Fruit fly (Drosophila melanogaster): ENCODE results near the gene CtsL4.

CtsL4 gene

dm6 chr2L:10366525-10366924 is 10.1 kb upstream of the CtsL4 start, which contains the start of gene CG5056 (continued):
- no peak for TF ChIP-seq Gsc (GFP tag; IDR thresholded peaks at IDR 0.05)
- no peak for TF ChIP-seq CG6683 (GFP tag; optimal IDR thresholded peaks at IDR 0.05)
- no peak for TF ChIP-seq NFAT (GFP tag; IDR thresholded peaks at IDR 0.05)
- no peak for TF ChIP-seq CG11695 (GFP tag; IDR thresholded peaks at IDR 0.05)
- no peak for TF ChIP-seq Fer3 (tag; optimal IDR thresholded peaks at IDR 0.05)
- peak; percentile 31 for TF ChIP-seq CG15514 (GFP tag; optimal IDR thresholded peaks at IDR 0.05)

dm6 chr2L:10364229-10364628 is 7.8 kb upstream of the CtsL4 start, which contains the start of gene lft:
lft (plus strand) TSS chr2L:10364471.
- TF ChIP-seq YL-1 (GFP tag; optimal IDR thresholded peaks at IDR 0.05) (peak; percentile 32), CG2116 (GFP tag; optimal IDR thresholded peaks at IDR 0.05) (peak; percentile 16), Pdp1 (GFP tag; optimal IDR thresholded peaks at IDR 0.05) (no peak), Doc3 (GFP tag; IDR thresholded peaks at IDR 0.05; ENCODE audit: partially characterized antibody) (no peak), so (GFP tag; IDR thresholded peaks at IDR 0.05) (no peak), wor (GFP tag; IDR thresholded peaks at IDR 0.05) (no peak), Nf-YC (tag; optimal IDR thresholded peaks at IDR 0.05) (peak; percentile 3), ara (GFP tag; IDR thresholded peaks at IDR 0.05) (no peak), Dref (GFP tag; IDR thresholded peaks at IDR 0.05) (no peak), CG14710 (tag; optimal IDR thresholded peaks at IDR 0.05) (peak; percentile 3), CG5245 (GFP tag; optimal IDR thresholded peaks at IDR 0.05) (no peak), disco-r (GFP tag; optimal IDR thresholded peaks at IDR 0.05) (no peak), fd102C (GFP tag; optimal IDR thresholded peaks at IDR 0.05) (no peak), Vsx1 (GFP tag; optimal IDR thresholded peaks at IDR 0.05) (no peak), CG9797 (GFP tag; optimal IDR thresholded peaks at IDR 0.05) (peak; percentile 2), ci (GFP tag; IDR thresholded peaks at IDR 0.05) (0 out of 3 replicates have a peak, but pooled peaks have one; percentile 24), CG15514 (GFP tag; optimal IDR thresholded peaks at IDR 0.05) (peak; percentile 5), CG6175 (GFP tag; IDR thresholded peaks at IDR 0.05) (no peak), CG1603 (tag; optimal IDR thresholded peaks at IDR 0.05) (peak; percentile 51), tll (GFP tag; optimal IDR thresholded peaks at IDR 0.05) (no peak), nom (GFP tag; optimal IDR thresholded peaks at IDR 0.05) (peak; percentile 2), nau (GFP tag; optimal IDR thresholded peaks at IDR 0.05) (no peak), crp (GFP tag; optimal IDR thresholded peaks at IDR 0.05) (no peak), pzg (GFP tag; optimal IDR thresholded peaks at IDR 0.05) (peak; percentile 24), CG14441 (GFP tag; IDR thresholded peaks at IDR 0.05) (no peak), CG8944 (GFP tag; optimal IDR thresholded peaks at IDR 0.05) (no peak), oc (tag; optimal IDR thresholded peaks at IDR 0.05) (no peak), CG5953 (GFP tag; IDR thresholded peaks at IDR 0.05) (no peak), CG4617 (GFP tag; optimal IDR thresholded peaks at IDR 0.05; ENCODE audit: borderline replicate concordance) (peak; percentile 8), CG8924 (tag; optimal IDR thresholded peaks at IDR 0.05) (peak; percentile 31), CG2120 (GFP tag; optimal IDR thresholded peaks at IDR 0.05) (no peak), CoRest (tag; optimal IDR thresholded peaks at IDR 0.05) (peak; percentile 8), CG30020 (tag; optimal IDR thresholded peaks at IDR 0.05) (peak; percentile 80), Med (GFP tag) (peak; percentile 73), CG2199 (GFP tag; IDR thresholded peaks at IDR 0.05) (0 out of 3 replicates have a peak, but pooled peaks have one; percentile 45), p53 (GFP tag; optimal IDR thresholded peaks at IDR 0.05) (no peak), CG12744 (GFP tag; optimal IDR thresholded peaks at IDR 0.05) (no peak), CG7987 (GFP tag; optimal IDR thresholded peaks at IDR 0.05) (no peak), CG18011 (GFP tag; optimal IDR thresholded peaks at IDR 0.05) (peak; percentile 81), B-H2 (GFP tag; optimal IDR thresholded peaks at IDR 0.05) (no peak), D19A (tag; optimal IDR thresholded peaks at IDR 0.05) (no peak), pan (optimal IDR thresholded peaks at IDR 0.05) (no peak), pan (GFP tag; optimal IDR thresholded peaks at IDR 0.05 in 1 of 2, IDR thresholded peaks at IDR 0.05 in 1 of 2) (no peak), Dfd (GFP tag; optimal IDR thresholded peaks at IDR 0.05) (no peak)
